Worm (Caenorhabditis elegans) whole organism, mixed stage, embryonic: ENCODE measurements around the gene C17E7.9.

Experiments
- blmp-1 ChIP-seq: fragments of 150-350 bp; optimal IDR thresholded peaks from 2 replicates; lab custom pipeline; 2014; ENCODE audit warnings: missing biosample characterization, missing genetic modification characterization
- ceh-83 ChIP-seq: fragments of 200-800 bp; sonication (Bioruptor generic); optimal IDR thresholded peaks from 2 replicates; lab custom pipeline; 2018; ENCODE audit warnings: mild to moderate bottlenecking, missing genetic modification characterization, missing compliant biosample characterization
- ces-1 ChIP-seq: fragments of 150-350 bp; optimal IDR thresholded peaks from 2 replicates; lab custom pipeline; 2014; ENCODE audit warnings: missing biosample characterization, missing genetic modification reagents, missing genetic modification characterization
- cnd-1 ChIP-seq: fragments of 200-800 bp; sonication (Bioruptor generic); optimal IDR thresholded peaks from 2 replicates; lab custom pipeline; 2018; ENCODE audit warnings: mild to moderate bottlenecking, missing genetic modification characterization, missing compliant biosample characterization
- drap-1 ChIP-seq: fragments of 200-800 bp; sonication (Bioruptor generic); optimal IDR thresholded peaks from 3 replicates; lab custom pipeline; 2018; ENCODE audit warnings: mild to moderate bottlenecking, missing genetic modification characterization, missing compliant biosample characterization
- elt-1 ChIP-seq: sonication (generic microtip); optimal IDR thresholded peaks from 2 replicates; lab custom pipeline; 2017; ENCODE audit warnings: missing genetic modification characterization, mild to moderate bottlenecking, missing compliant biosample characterization, antibody characterized with exemption, moderate library complexity, borderline replicate concordance; ENCODE audit not compliant: insufficient read depth
- elt-3 ChIP-seq: fragments of 150-350 bp; optimal IDR thresholded peaks from 2 replicates; lab custom pipeline; 2014; ENCODE audit warnings: missing biosample characterization, missing genetic modification characterization
- flh-1 ChIP-seq: fragments of 200-800 bp; sonication (Bioruptor generic); optimal IDR thresholded peaks from 2 replicates; lab custom pipeline; 2018; ENCODE audit warnings: mild to moderate bottlenecking, missing genetic modification characterization, moderate library complexity, missing compliant biosample characterization
- ham-2 ChIP-seq: fragments of 200-800 bp; sonication (Bioruptor generic); optimal IDR thresholded peaks from 2 replicates; lab custom pipeline; 2018; ENCODE audit warnings: mild to moderate bottlenecking, missing genetic modification characterization, missing compliant biosample characterization
- hlh-1 ChIP-seq: fragments of 150-350 bp; optimal IDR thresholded peaks from 2 replicates; lab custom pipeline; 2014; ENCODE audit warnings: missing biosample characterization, missing genetic modification reagents, missing genetic modification characterization
- lin-13 ChIP-seq: fragments of 150-350 bp; optimal IDR thresholded peaks from 2 replicates; lab custom pipeline; 2014; ENCODE audit warnings: missing biosample characterization, missing genetic modification characterization
- lin-32 ChIP-seq: fragments of 200-800 bp; sonication (Bioruptor generic); optimal IDR thresholded peaks from 2 replicates; lab custom pipeline; 2018; ENCODE audit warnings: mild to moderate bottlenecking, missing genetic modification characterization, missing compliant biosample characterization
- lsy-2 ChIP-seq: fragments of 150-350 bp; optimal IDR thresholded peaks from 2 replicates; lab custom pipeline; 2014; ENCODE audit warnings: missing biosample characterization, missing genetic modification characterization
- mab-5 ChIP-seq: fragments of 150-350 bp; optimal IDR thresholded peaks from 2 replicates; lab custom pipeline; 2014; ENCODE audit warnings: missing biosample characterization, missing genetic modification characterization
- mep-1 ChIP-seq: fragments of 150-350 bp; optimal IDR thresholded peaks from 2 replicates; lab custom pipeline; 2017; ENCODE audit warnings: missing biosample characterization, missing genetic modification reagents, missing genetic modification characterization, inconsistent platforms
- mls-2 ChIP-seq: sonication (generic microtip); optimal IDR thresholded peaks from 2 replicates; lab custom pipeline; 2016; ENCODE audit warnings: mild to moderate bottlenecking, missing genetic modification characterization, moderate library complexity, missing compliant biosample characterization
- nhr-12 ChIP-seq: fragments of 150-350 bp; optimal IDR thresholded peaks from 2 replicates; lab custom pipeline; 2014; ENCODE audit warnings: missing biosample characterization, missing genetic modification characterization
- nhr-2 ChIP-seq: fragments of 150-350 bp; optimal IDR thresholded peaks from 2 replicates; lab custom pipeline; 2014; ENCODE audit warnings: missing biosample characterization, missing genetic modification characterization
- nhr-237 ChIP-seq: fragments of 150-350 bp; optimal IDR thresholded peaks from 2 replicates; lab custom pipeline; 2014; ENCODE audit warnings: missing biosample characterization, missing genetic modification characterization
- nhr-28 ChIP-seq: fragments of 150-350 bp; optimal IDR thresholded peaks from 2 replicates; lab custom pipeline; 2014; ENCODE audit warnings: missing biosample characterization, missing genetic modification characterization
- nhr-76 ChIP-seq: sonication (generic microtip); optimal IDR thresholded peaks from 2 replicates; lab custom pipeline; 2017; ENCODE audit warnings: missing biosample characterization, missing genetic modification characterization
- pha-4 ChIP-seq: fragments of 150-350 bp; optimal IDR thresholded peaks from 2 replicates; lab custom pipeline; 2018; ENCODE audit warnings: missing biosample characterization, missing genetic modification reagents, missing genetic modification characterization
- sem-2 ChIP-seq: fragments of 200-800 bp; sonication (Bioruptor generic); optimal IDR thresholded peaks from 2 replicates; lab custom pipeline; 2018; ENCODE audit warnings: mild to moderate bottlenecking, missing genetic modification characterization, missing compliant biosample characterization
- snpc-4 ChIP-seq: fragments of 150-350 bp; optimal IDR thresholded peaks from 2 replicates; lab custom pipeline; 2014; ENCODE audit warnings: missing biosample characterization, missing genetic modification characterization
- sptf-1 ChIP-seq: sonication (generic microtip); optimal IDR thresholded peaks from 2 replicates; lab custom pipeline; 2017; ENCODE audit warnings: mild to moderate bottlenecking, missing genetic modification characterization, moderate library complexity, missing compliant biosample characterization
- tbx-8 ChIP-seq: fragments of 200-800 bp; sonication (Bioruptor generic); optimal IDR thresholded peaks from 2 replicates; lab custom pipeline; 2018; ENCODE audit warnings: mild to moderate bottlenecking, missing genetic modification characterization, moderate library complexity, missing compliant biosample characterization
- unc-120 ChIP-seq: sonication (generic microtip); optimal IDR thresholded peaks from 2 replicates; lab custom pipeline; 2017; ENCODE audit warnings: missing genetic modification characterization, missing compliant biosample characterization; ENCODE audit not compliant: poor library complexity, severe bottlenecking
- unc-39 ChIP-seq: fragments of 150-350 bp; optimal IDR thresholded peaks from 2 replicates; lab custom pipeline; 2014; ENCODE audit warnings: missing biosample characterization, missing genetic modification characterization
- unc-62 ChIP-seq: fragments of 150-350 bp; optimal IDR thresholded peaks from 2 replicates; lab custom pipeline; 2014; ENCODE audit warnings: missing biosample characterization, missing genetic modification reagents, missing genetic modification characterization
- zip-8 ChIP-seq: fragments of 150-350 bp; optimal IDR thresholded peaks from 2 replicates; lab custom pipeline; 2014; ENCODE audit warnings: missing biosample characterization, missing genetic modification characterization
- ztf-11 ChIP-seq: fragments of 150-350 bp; optimal IDR thresholded peaks from 2 replicates; lab custom pipeline; 2014; ENCODE audit warnings: missing biosample characterization, missing genetic modification characterization

Gene C17E7.9

DNA sequence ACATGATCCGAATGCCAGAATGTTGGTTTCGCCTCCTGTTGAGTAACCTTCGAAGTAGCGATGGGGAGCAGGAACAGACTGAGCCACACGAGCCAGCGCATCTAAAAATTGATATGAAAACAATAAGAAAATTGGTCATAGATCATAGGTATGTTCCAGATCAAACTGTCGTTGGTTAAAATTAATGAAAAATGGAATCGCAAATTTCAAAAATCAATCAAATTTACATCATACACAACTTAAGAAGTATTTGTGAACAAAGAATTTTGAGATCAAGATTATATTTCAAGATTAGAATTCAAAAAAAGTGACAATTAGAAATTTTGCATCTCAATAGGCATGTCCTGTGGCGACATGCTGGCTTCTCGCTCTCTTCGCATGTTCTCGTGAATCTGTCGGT, at the start of gene C17E7.9:
Gene C17E7.9 (minus strand): TSS at position 101 of the 400 bp plus-strand sequence.
- TF ChIP-seq hlh-1 (tag; lab: Kevin White, UChicago) = no peak
- TF ChIP-seq ces-1 (GFP tag; lab: Kevin White, UChicago) = no peak
- TF ChIP-seq tbx-8 (GFP tag; lab: Kevin White, UChicago) = no peak
- no peak for TF ChIP-seq sptf-1 (tag; lab: Kevin White, UChicago)
- no peak for TF ChIP-seq mep-1 (tag; lab: Kevin White, UChicago)
- no peak for TF ChIP-seq ztf-11 (tag; lab: Kevin White, UChicago)
- TF ChIP-seq ham-2 (GFP tag; lab: Kevin White, UChicago) = no peak
- no peak for TF ChIP-seq nhr-76 (tag; lab: Kevin White, UChicago)
- TF ChIP-seq unc-120 = no peak
- no peak for TF ChIP-seq unc-39 (tag; lab: Kevin White, UChicago)

DNA sequence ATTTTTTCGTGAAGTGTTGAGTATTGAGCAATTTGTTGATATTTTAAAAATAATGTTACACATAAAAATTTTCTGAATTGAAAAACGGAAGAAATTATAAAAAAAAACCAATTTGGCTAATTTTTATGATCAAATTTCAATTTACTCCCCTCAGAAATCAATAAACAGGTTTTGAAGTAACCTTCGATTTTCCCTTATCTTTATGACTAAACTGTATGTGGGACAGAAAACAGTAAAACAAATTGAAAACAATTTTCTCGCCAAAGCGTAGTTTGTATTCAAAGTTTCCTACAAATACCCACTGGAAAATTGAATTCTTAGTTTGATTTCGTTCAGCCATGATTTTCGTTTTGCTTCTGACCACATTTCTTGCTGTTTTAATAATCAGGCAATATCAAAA, 48.1 kb upstream of the C17E7.9 start, which contains the start of gene cyp-35B1:
Gene cyp-35B1 (plus strand): TSS at position 244 of the 400 bp plus-strand sequence.
- no peak for TF ChIP-seq zip-8 (tag; lab: Kevin White, UChicago)
- TF ChIP-seq unc-62 (GFP tag; lab: Kevin White, UChicago) = no peak
- TF ChIP-seq ham-2 (GFP tag; lab: Kevin White, UChicago) = no peak
- TF ChIP-seq mep-1 (tag; lab: Kevin White, UChicago) = no peak
- TF ChIP-seq nhr-237 (tag; lab: Kevin White, UChicago) = no peak
- no peak for TF ChIP-seq nhr-2 (tag; lab: Kevin White, UChicago)
- no peak for TF ChIP-seq drap-1
- TF ChIP-seq lin-13 (tag; lab: Kevin White, UChicago) = no peak
- no peak for TF ChIP-seq ztf-11 (tag; lab: Kevin White, UChicago)
- no peak for TF ChIP-seq mab-5 (tag; lab: Kevin White, UChicago)
- TF ChIP-seq pha-4 (tag; lab: Kevin White, UChicago) = no peak
- no peak for TF ChIP-seq blmp-1
- TF ChIP-seq mls-2 (tag; lab: Kevin White, UChicago) = no peak
- no peak for TF ChIP-seq lin-32 (GFP tag; lab: Kevin White, UChicago)
- TF ChIP-seq flh-1 = no peak
- TF ChIP-seq cnd-1 (tag; lab: Kevin White, UChicago) = no peak
- no peak for TF ChIP-seq unc-39 (tag; lab: Kevin White, UChicago)
- TF ChIP-seq snpc-4 = no peak
- no peak for TF ChIP-seq ces-1 (GFP tag; lab: Kevin White, UChicago)

- no peak for TF ChIP-seq hlh-1 (tag; lab: Kevin White, UChicago)
- TF ChIP-seq sem-2 = no peak
- TF ChIP-seq drap-1 = no peak
- no peak for TF ChIP-seq nhr-237 (tag; lab: Kevin White, UChicago)
- no peak for TF ChIP-seq zip-8 (tag; lab: Kevin White, UChicago)
- no peak for TF ChIP-seq mab-5 (tag; lab: Kevin White, UChicago)
- TF ChIP-seq lsy-2 (tag; lab: Kevin White, UChicago) = no peak
- no peak for TF ChIP-seq mep-1 (tag; lab: Kevin White, UChicago)
- no peak for TF ChIP-seq elt-1
- TF ChIP-seq, all 35 proteins: peak for 0
Measured at ce11 chrV:3935892-3936478, 45.3 kb upstream of the C17E7.9 start, which contains the start of gene cyp-35A5. Gene cyp-35A5 (plus strand): TSS chrV:3936326.

ce11 chrV:3931326-3931725, 40.7 kb upstream of the C17E7.9 start, which contains the start of gene srx-63:
Gene srx-63 (plus strand): TSS chrV:3931626.
- TF ChIP-seq elt-3 = no peak
- TF ChIP-seq lin-13 (tag; lab: Kevin White, UChicago) = no peak
- no peak for TF ChIP-seq nhr-12 (tag; lab: Kevin White, UChicago)
- no peak for TF ChIP-seq unc-39 (tag; lab: Kevin White, UChicago)
- no peak for TF ChIP-seq unc-62 (GFP tag; lab: Kevin White, UChicago)
- no peak for TF ChIP-seq ham-2 (GFP tag; lab: Kevin White, UChicago)
- TF ChIP-seq hlh-1 (tag; lab: Kevin White, UChicago) = no peak
- no peak for TF ChIP-seq drap-1
- no peak for TF ChIP-seq ces-1 (GFP tag; lab: Kevin White, UChicago)
- no peak for TF ChIP-seq snpc-4
- no peak for TF ChIP-seq mep-1 (tag; lab: Kevin White, UChicago)
- no peak for TF ChIP-seq ceh-83
- no peak for TF ChIP-seq nhr-28
- no peak for TF ChIP-seq ztf-11 (tag; lab: Kevin White, UChicago)
- TF ChIP-seq lin-32 (GFP tag; lab: Kevin White, UChicago) = no peak
- no peak for TF ChIP-seq tbx-8 (GFP tag; lab: Kevin White, UChicago)
